Fruit fly (Drosophila melanogaster): Measurements from ENCODE around the gene CG33631.

dm6 chr3R:10080699-10081098, 16.9 kb downstream of the CG33631 start:
- TF ChIP-seq CG8478 (optimal IDR thresholded peaks at IDR 0.05) (no peak), EcR (GFP tag; optimal IDR thresholded peaks at IDR 0.05) (no peak), psq (optimal IDR thresholded peaks at IDR 0.05) (no peak), usp (GFP tag; optimal IDR thresholded peaks at IDR 0.05) (no peak), pan (optimal IDR thresholded peaks at IDR 0.05) (no peak), Dll (optimal IDR thresholded peaks at IDR 0.05) (no peak)
